Fruit fly (Drosophila melanogaster) S2 (cell line): ENCODE results near the gene mmy.

Experiments used
- CG8478 ChIP-seq: fragments of >200 bp; optimal IDR thresholded peaks from 2 replicates; lab custom pipeline; 2018
- CTCF ChIP-seq, 2 experiments: fragments of >200 bp; optimal IDR thresholded peaks; 2 replicates each; lab custom pipeline; 2018

DNA sequence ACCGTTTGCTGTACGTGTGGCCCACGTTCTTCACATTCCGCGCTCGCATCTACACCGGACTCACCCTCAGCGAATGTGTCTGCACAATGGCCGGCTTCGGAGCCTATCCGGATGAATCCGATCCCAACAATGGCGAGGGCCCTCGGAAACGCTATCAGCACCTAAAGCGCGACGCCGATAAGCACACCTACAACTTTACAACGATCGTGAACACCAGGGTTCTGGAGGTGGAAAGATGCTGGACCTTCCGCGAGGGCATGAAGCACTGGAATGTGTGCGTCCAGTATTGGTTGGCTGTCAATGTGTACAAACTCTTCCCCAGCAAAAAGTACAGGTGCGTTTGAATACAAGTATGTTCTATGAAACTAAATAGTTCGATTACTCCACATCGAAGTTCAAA is 16.1 kb downstream of the mmy start:
- TF ChIP-seq CG8478 (lab: Kevin White, UChicago) (no peak), CTCF (optimal IDR thresholded peaks at IDR 0.05; lab: Kevin White, UChicago) (no peak)
